Worm (Caenorhabditis elegans) whole organism, L4 larva: ENCODE data around the gene nhr-211.

Source experiments
- F10B5.3 ChIP-seq: sonication (generic microtip); optimal IDR thresholded peaks from 2 replicates; lab custom pipeline; 2016; ENCODE audit warnings: mild to moderate bottlenecking, missing genetic modification characterization, missing compliant biosample characterization
- F26F4.8 ChIP-seq: fragments of 200-800 bp; sonication (Bioruptor generic); conservative IDR thresholded peaks from 2 replicates; pipeline ENCODE4 v1.3.6; 2022; ENCODE audit warnings: missing genetic modification characterization, missing compliant biosample characterization
- F37D6.2 ChIP-seq: sonication (generic microtip); optimal IDR thresholded peaks from 2 replicates; lab custom pipeline; 2016; ENCODE audit warnings: mild to moderate bottlenecking, missing genetic modification characterization, missing compliant biosample characterization
- F44E2.7 ChIP-seq: fragments of 200-800 bp; sonication (Bioruptor generic); IDR thresholded peaks from 2 replicates; pipeline ENCODE4 v2.1.2; 2022; ENCODE audit warnings: missing genetic modification characterization, missing compliant biosample characterization
- F49E8.2 ChIP-seq: sonication (generic microtip); optimal IDR thresholded peaks from 2 replicates; lab custom pipeline; 2016; ENCODE audit warnings: missing compliant biosample characterization, mild to moderate bottlenecking, missing genetic modification characterization, borderline replicate concordance
- T26A8.4 ChIP-seq: fragments of 200-800 bp; sonication (Bioruptor generic); IDR thresholded peaks from 2 replicates; pipeline ENCODE4 v1.3.6; 2022; ENCODE audit warnings: missing genetic modification characterization, missing compliant biosample characterization
- Y48G9A.11 ChIP-seq: fragments of 200-800 bp; sonication (Bioruptor generic); IDR thresholded peaks from 2 replicates; pipeline ENCODE4 v1.3.6; 2022; ENCODE audit warnings: missing genetic modification reagents, missing genetic modification characterization, missing compliant biosample characterization
- Y75B8A.6 ChIP-seq: fragments of 200-800 bp; sonication (Bioruptor generic); IDR thresholded peaks from 2 replicates; pipeline ENCODE4 v1.3.6; 2022; ENCODE audit warnings: missing genetic modification reagents, missing genetic modification characterization, missing compliant biosample characterization
- aha-1 ChIP-seq: fragments of 150-350 bp; peaks from one replicate; lab custom pipeline; 2014; ENCODE audit warnings: missing biosample characterization, missing genetic modification characterization
- aly-2 ChIP-seq: sonication (generic microtip); optimal IDR thresholded peaks from 2 replicates; lab custom pipeline; 2018; ENCODE audit warnings: missing biosample characterization, missing genetic modification characterization
- ama-1 ChIP-seq: fragments of 150-350 bp; optimal IDR thresholded peaks from 2 replicates; lab custom pipeline; 2014; ENCODE audit warnings: inconsistent platforms, mixed read lengths
- attf-4 ChIP-seq: sonication (generic microtip); optimal IDR thresholded peaks from 3 replicates; lab custom pipeline; 2017; ENCODE audit warnings: missing biosample characterization, missing genetic modification characterization
- ceh-28 ChIP-seq: fragments of 150-350 bp; optimal IDR thresholded peaks from 2 replicates; lab custom pipeline; 2014; ENCODE audit warnings: missing biosample characterization, missing genetic modification reagents, missing genetic modification characterization
- ceh-32 ChIP-seq: sonication (generic microtip); optimal IDR thresholded peaks from 2 replicates; lab custom pipeline; 2016; ENCODE audit warnings: mild to moderate bottlenecking, missing genetic modification characterization, missing compliant biosample characterization; ENCODE audit not compliant: poor library complexity
- ceh-62 ChIP-seq: sonication (generic microtip); optimal IDR thresholded peaks from 2 replicates; lab custom pipeline; 2017; ENCODE audit warnings: missing biosample characterization, missing genetic modification characterization
- daf-12 ChIP-seq: fragments of 150-350 bp; optimal IDR thresholded peaks from 2 replicates; lab custom pipeline; 2014; ENCODE audit warnings: missing biosample characterization, missing genetic modification reagents, missing genetic modification characterization
- daf-16 ChIP-seq, 3 experiments: sonication (generic microtip); optimal IDR thresholded peaks; 2 replicates each; lab custom pipeline; 2016 to 2017; ENCODE audit warnings: missing genetic modification characterization in 3 of 3, missing genetic modification reagents in 3 of 3, mild to moderate bottlenecking in 2 of 3, missing compliant biosample characterization in 2 of 3, missing biosample characterization in 1 of 3, moderate library complexity in 1 of 3
- daf-19 ChIP-seq: fragments of 200-800 bp; sonication (Bioruptor generic); conservative IDR thresholded peaks from 2 replicates; pipeline ENCODE4 v1.3.6; 2022; ENCODE audit warnings: missing genetic modification characterization, missing compliant biosample characterization
- dmd-6 ChIP-seq: fragments of 200-800 bp; sonication (Bioruptor generic); IDR thresholded peaks from 2 replicates; pipeline ENCODE4 v1.3.6; 2022; ENCODE audit warnings: missing genetic modification reagents, missing genetic modification characterization, missing compliant biosample characterization
- dmd-8 ChIP-seq: fragments of 200-800 bp; sonication (Bioruptor generic); IDR thresholded peaks from 2 replicates; pipeline ENCODE4 v1.3.6; 2022; ENCODE audit warnings: missing genetic modification characterization, missing compliant biosample characterization
- dmd-9 ChIP-seq: fragments of 200-800 bp; sonication (Bioruptor generic); IDR thresholded peaks from 2 replicates; pipeline ENCODE4 v1.3.6; 2022; ENCODE audit warnings: missing genetic modification reagents, missing genetic modification characterization, missing compliant biosample characterization
- dpl-1 ChIP-seq: fragments of 150-350 bp; optimal IDR thresholded peaks from 2 replicates; lab custom pipeline; 2014; ENCODE audit warnings: missing biosample characterization, missing genetic modification reagents, missing genetic modification characterization
- egl-27 ChIP-seq: sonication (generic microtip); optimal IDR thresholded peaks from 3 replicates; lab custom pipeline; 2017; ENCODE audit warnings: missing biosample characterization, missing genetic modification reagents, missing genetic modification characterization
- fkh-10 ChIP-seq: fragments of 150-350 bp; optimal IDR thresholded peaks from 2 replicates; lab custom pipeline; 2014; ENCODE audit warnings: missing biosample characterization, missing genetic modification reagents, missing genetic modification characterization
- hlh-11 ChIP-seq: fragments of 200-800 bp; sonication (Bioruptor generic); optimal IDR thresholded peaks from 2 replicates; lab custom pipeline; 2018; ENCODE audit warnings: mild to moderate bottlenecking, missing genetic modification characterization, missing compliant biosample characterization
- jun-1 ChIP-seq: fragments of 150-350 bp; optimal IDR thresholded peaks from 2 replicates; lab custom pipeline; 2014; ENCODE audit warnings: missing biosample characterization, missing genetic modification reagents, missing genetic modification characterization
- lin-1 ChIP-seq: fragments of 200-800 bp; sonication (Bioruptor generic); IDR thresholded peaks from 2 replicates; pipeline ENCODE4 v1.3.6; 2022; ENCODE audit warnings: missing genetic modification reagents, missing genetic modification characterization, missing compliant biosample characterization
- lin-15B ChIP-seq: fragments of 150-350 bp; sonication (generic microtip); optimal IDR thresholded peaks from 3 replicates; lab custom pipeline; 2014; ENCODE audit warnings: missing biosample characterization, missing genetic modification characterization
- lin-39 ChIP-seq: fragments of 150-350 bp; optimal IDR thresholded peaks from 2 replicates; lab custom pipeline; 2014; ENCODE audit warnings: missing biosample characterization, missing genetic modification reagents, missing genetic modification characterization
- madf-5 ChIP-seq, 2 experiments: fragments of 200-800 bp; sonication (Bioruptor generic); IDR thresholded peaks; 2 replicates each; pipeline ENCODE4 v1.3.6; 2022; ENCODE audit warnings: missing compliant biosample characterization in 2 of 2, missing genetic modification characterization in 2 of 2
- mdl-1 ChIP-seq, 2 experiments: fragments of 150-350 bp in 1 of 2; sonication (generic microtip) in 1 of 2; optimal IDR thresholded peaks; 2 replicates each; lab custom pipeline; 2014 to 2017; ENCODE audit warnings: missing biosample characterization in 2 of 2, missing genetic modification characterization in 2 of 2
- mep-1 ChIP-seq: fragments of 150-350 bp; sonication (generic microtip); optimal IDR thresholded peaks from 3 replicates; lab custom pipeline; 2014; ENCODE audit warnings: missing biosample characterization, missing genetic modification characterization
- mes-2 ChIP-seq: sonication (generic microtip); optimal IDR thresholded peaks from 2 replicates; lab custom pipeline; 2016; ENCODE audit warnings: missing genotype, mild to moderate bottlenecking, missing genetic modification characterization, missing compliant biosample characterization; ENCODE audit not compliant: poor library complexity, severe bottlenecking
- mxl-2 ChIP-seq: fragments of 200-800 bp; sonication (Bioruptor generic); conservative IDR thresholded peaks from 2 replicates; pipeline ENCODE4 v1.3.6; 2022; ENCODE audit warnings: missing genetic modification reagents, missing genetic modification characterization, missing compliant biosample characterization
- mxl-3 ChIP-seq: fragments of 200-800 bp; sonication (Bioruptor generic); optimal IDR thresholded peaks from 2 replicates; lab custom pipeline; 2018; ENCODE audit warnings: mild to moderate bottlenecking, missing genetic modification characterization, missing compliant biosample characterization
- nhr-10 ChIP-seq: fragments of 150-350 bp; optimal IDR thresholded peaks from 2 replicates; lab custom pipeline; 2014; ENCODE audit warnings: missing biosample characterization, missing genetic modification characterization
- nhr-102 ChIP-seq: sonication (generic microtip); optimal IDR thresholded peaks from 2 replicates; lab custom pipeline; 2016; ENCODE audit warnings: mild to moderate bottlenecking, missing genetic modification characterization, moderate library complexity, missing compliant biosample characterization
- nhr-11 ChIP-seq: fragments of 150-350 bp; optimal IDR thresholded peaks from 2 replicates; lab custom pipeline; 2014; ENCODE audit warnings: missing biosample characterization, missing genetic modification characterization
- nhr-25 ChIP-seq: sonication (generic microtip); optimal IDR thresholded peaks from 2 replicates; lab custom pipeline; 2017; ENCODE audit warnings: missing genetic modification characterization, mild to moderate bottlenecking, missing compliant biosample characterization, antibody characterized with exemption, moderate library complexity, borderline replicate concordance; ENCODE audit not compliant: insufficient read depth
- nhr-28 ChIP-seq: fragments of 150-350 bp; optimal IDR thresholded peaks from 2 replicates; lab custom pipeline; 2014; ENCODE audit warnings: missing biosample characterization, missing genetic modification characterization
- nhr-48 ChIP-seq: sonication (generic microtip); optimal IDR thresholded peaks from 2 replicates; lab custom pipeline; 2016; ENCODE audit warnings: mild to moderate bottlenecking, missing genetic modification characterization, missing compliant biosample characterization
- nhr-77 ChIP-seq: fragments of 150-350 bp; optimal IDR thresholded peaks from 2 replicates; lab custom pipeline; 2014; ENCODE audit warnings: missing biosample characterization, missing genetic modification characterization
- rbr-2 ChIP-seq: sonication (generic microtip); optimal IDR thresholded peaks from 2 replicates; lab custom pipeline; 2016; ENCODE audit warnings: missing genotype, missing genetic modification characterization, missing compliant biosample characterization
- sdz-12 ChIP-seq: fragments of 200-800 bp; sonication (Bioruptor generic); optimal IDR thresholded peaks from 2 replicates; lab custom pipeline; 2018; ENCODE audit warnings: mild to moderate bottlenecking, missing genetic modification characterization, missing compliant biosample characterization
- set-16 ChIP-seq: fragments of 200-800 bp; sonication (Bioruptor generic); IDR thresholded peaks from 2 replicates; pipeline ENCODE4 v1.3.6; 2022; ENCODE audit warnings: missing genetic modification reagents, missing genetic modification characterization, missing compliant biosample characterization
- skn-1 ChIP-seq: fragments of 150-350 bp; optimal IDR thresholded peaks from 2 replicates; lab custom pipeline; 2014; ENCODE audit warnings: missing biosample characterization, missing genetic modification characterization
- snpc-4 ChIP-seq: fragments of 150-350 bp; optimal IDR thresholded peaks from 2 replicates; lab custom pipeline; 2014; ENCODE audit warnings: missing biosample characterization, missing genetic modification characterization
- tag-97 ChIP-seq: fragments of 200-800 bp; sonication (Bioruptor generic); IDR thresholded peaks from 2 replicates; pipeline ENCODE4 v1.3.6; 2022; ENCODE audit warnings: missing genetic modification characterization, missing compliant biosample characterization
- vab-7 ChIP-seq: fragments of 200-800 bp; sonication (Bioruptor generic); IDR thresholded peaks from 2 replicates; pipeline ENCODE4 v1.3.6; 2022; ENCODE audit warnings: missing genetic modification reagents, missing genetic modification characterization, missing compliant biosample characterization
- zip-11 ChIP-seq: fragments of 200-800 bp; sonication (Bioruptor generic); IDR thresholded peaks from 2 replicates; pipeline ENCODE4 v1.3.6; 2022; ENCODE audit warnings: missing genetic modification characterization, missing compliant biosample characterization
- ztf-11 ChIP-seq: fragments of 150-350 bp; optimal IDR thresholded peaks from 2 replicates; lab custom pipeline; 2014; ENCODE audit warnings: missing biosample characterization, missing genetic modification characterization

The nhr-211 gene

DNA sequence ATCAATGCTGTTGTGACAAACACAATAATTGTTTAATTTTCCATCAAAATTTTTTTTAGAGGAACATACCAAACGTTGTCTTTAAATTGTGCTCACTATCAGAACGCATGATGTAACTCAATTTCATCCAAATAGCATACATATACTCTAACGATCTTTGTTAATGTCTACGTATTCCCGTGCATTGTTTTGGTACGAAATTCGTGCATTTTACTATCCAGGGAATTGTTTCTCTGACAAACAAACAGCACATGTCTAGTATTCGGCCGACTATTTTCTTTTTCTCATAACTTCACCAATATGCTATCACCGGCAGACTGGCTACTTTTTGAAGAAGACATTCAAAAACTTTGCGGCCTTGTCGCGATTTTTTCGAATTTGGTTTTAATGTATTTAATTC, 4.6 kb downstream of the nhr-211 start, which contains the start of gene str-196:
Gene str-196 (plus strand): TSS at position 301 of the 400 bp plus-strand sequence.
- TF ChIP-seq T26A8.4 (no peak), attf-4 (tag; lab: Kevin White, UChicago) (no peak), F37D6.2 (tag; lab: Kevin White, UChicago) (no peak), ama-1 (lab: Kevin White, UChicago) (no peak), F10B5.3 (no peak), madf-5 (GFP tag; IDR thresholded peaks at IDR 0.05; lab: Robert Waterston, UW) (no peak)

DNA sequence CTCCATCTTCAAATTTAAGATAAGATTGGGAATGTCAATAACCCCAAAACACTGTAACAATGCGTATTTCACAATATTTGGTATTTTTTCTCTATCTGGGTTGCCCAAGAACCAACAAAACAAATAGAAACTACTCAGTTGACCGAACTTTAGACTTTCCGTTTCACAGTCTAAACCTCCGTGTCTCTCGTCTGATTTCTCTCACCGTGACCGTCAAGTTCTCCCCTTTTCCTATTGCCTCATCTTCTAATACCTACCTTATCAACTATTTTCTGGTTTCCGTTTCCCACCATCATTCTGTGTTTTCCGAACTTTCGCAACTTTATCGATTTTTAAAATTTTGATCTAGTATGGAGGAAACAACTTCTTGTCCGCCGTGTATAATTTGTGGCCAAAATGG, 7.5 kb downstream of the nhr-211 start, which contains the start of gene nhr-131:
Gene nhr-131 (plus strand): TSS at position 87 of the 400 bp plus-strand sequence.
- TF ChIP-seq nhr-11: no peak
- no peak for TF ChIP-seq Y75B8A.6
- no peak for TF ChIP-seq lin-39
- no peak for TF ChIP-seq rbr-2 (tag; lab: Kevin White, UChicago)
- TF ChIP-seq set-16 (GFP tag; lab: Robert Waterston, UW): no peak
- peak; percentile 51 for TF ChIP-seq hlh-11 (tag; lab: Kevin White, UChicago)
- TF ChIP-seq nhr-25: no peak
- TF ChIP-seq F49E8.2 (tag; lab: Kevin White, UChicago): no peak
- TF ChIP-seq lin-15B (tag; lab: Kevin White, UChicago): no peak
- TF ChIP-seq mdl-1 (tag; optimal IDR thresholded peaks at IDR 0.05; lab: Kevin White, UChicago): peak in 1 of 2 experiments; percentile 10
- TF ChIP-seq F44E2.7 (GFP tag; lab: Robert Waterston, UW): no peak
- no peak for TF ChIP-seq skn-1 (tag; lab: Kevin White, UChicago)
- TF ChIP-seq lin-1: peak; percentile 58; the same call in 1 of the 2 replicates
- no peak for TF ChIP-seq daf-16 (GFP tag; optimal IDR thresholded peaks at IDR 0.05; lab: Kevin White, UChicago)
- TF ChIP-seq daf-16 (tag; optimal IDR thresholded peaks at IDR 0.05; lab: Kevin White, UChicago): peak; percentile 82
- TF ChIP-seq dmd-9 (GFP tag; lab: Robert Waterston, UW): no peak
- TF ChIP-seq egl-27: no peak
- no peak for TF ChIP-seq F37D6.2 (tag; lab: Kevin White, UChicago)
- no peak for TF ChIP-seq fkh-10
- TF ChIP-seq tag-97: no peak
- TF ChIP-seq ceh-62 (tag; lab: Kevin White, UChicago): no peak
- TF ChIP-seq daf-19 (GFP tag; lab: Robert Waterston, UW): no peak
- TF ChIP-seq aly-2 (tag; lab: Kevin White, UChicago): no peak
- no peak for TF ChIP-seq nhr-48
- peak; percentile 77 for TF ChIP-seq dmd-6 (GFP tag; lab: Robert Waterston, UW)
- TF ChIP-seq ztf-11 (tag; lab: Kevin White, UChicago): no peak
- TF ChIP-seq T26A8.4: no peak
- no peak for TF ChIP-seq ceh-32 (tag; lab: Kevin White, UChicago)
- TF ChIP-seq daf-12 (tag; lab: Kevin White, UChicago): no peak
- no peak for TF ChIP-seq sdz-12 (GFP tag; lab: Kevin White, UChicago)
- TF ChIP-seq jun-1 (tag; lab: Kevin White, UChicago): no peak
- no peak for TF ChIP-seq dmd-8 (GFP tag; lab: Robert Waterston, UW)
- TF ChIP-seq Y48G9A.11 (GFP tag; lab: Robert Waterston, UW): no peak
- peak; percentile 36 for TF ChIP-seq nhr-102 (tag; lab: Kevin White, UChicago)
- TF ChIP-seq mes-2 (tag; lab: Kevin White, UChicago): peak; percentile 36
- TF ChIP-seq nhr-10 (tag; lab: Kevin White, UChicago): no peak
- TF ChIP-seq aha-1 (tag; lab: Kevin White, UChicago): peak; percentile 38
- TF ChIP-seq zip-11: no peak
- TF ChIP-seq mep-1 (tag; lab: Kevin White, UChicago): no peak
- TF ChIP-seq F26F4.8 (GFP tag; lab: Robert Waterston, UW): no peak
- TF ChIP-seq mxl-2 (GFP tag; lab: Robert Waterston, UW): no peak
- TF ChIP-seq nhr-28 (tag; lab: Kevin White, UChicago): peak; percentile 87
- TF ChIP-seq nhr-77 (tag; lab: Kevin White, UChicago): peak; percentile 38
- TF ChIP-seq mxl-3: no peak
- no peak for TF ChIP-seq vab-7 (GFP tag; lab: Robert Waterston, UW)
- TF ChIP-seq dpl-1 (GFP tag; lab: Kevin White, UChicago): no peak
- peak; percentile 48 for TF ChIP-seq ceh-28 (tag; lab: Kevin White, UChicago)
- no peak for TF ChIP-seq snpc-4 (tag; lab: Kevin White, UChicago)
